Fruit fly (Drosophila melanogaster) whole organism, embryonic: ENCODE measurements around the gene AlkB.
A peak's percentile ranks its signal among the peaks of the same experiment; 100 is the strongest.

Experiments
- Ada2b ChIP-seq: fragments of 200-800 bp; sonication (Bioruptor generic); IDR thresholded peaks from 2 replicates; pipeline ENCODE4 v1.3.6; 2022; ENCODE audit warnings: missing biosample characterization, missing genetic modification characterization
- Bgb ChIP-seq: fragments of 200-800 bp; sonication (Bioruptor generic); IDR thresholded peaks from 2 replicates; pipeline ENCODE4 v1.3.6; 2022; ENCODE audit warnings: missing biosample characterization, missing genetic modification characterization; ENCODE audit not compliant: partially characterized antibody
- CG10462 ChIP-seq: fragments of 200-800 bp; sonication (Bioruptor generic); optimal IDR thresholded peaks from 2 replicates; lab custom pipeline; 2016; ENCODE audit warnings: missing biosample characterization, missing genetic modification characterization
- CG10565 ChIP-seq: fragments of 200-800 bp; sonication (Bioruptor generic); optimal IDR thresholded peaks from 3 replicates; lab custom pipeline; 2016; ENCODE audit warnings: missing biosample characterization, mild to moderate bottlenecking, missing genetic modification characterization
- CG11696 ChIP-seq: fragments of 200-800 bp; sonication (Bioruptor generic); IDR thresholded peaks from 2 replicates; pipeline ENCODE4 v1.3.6; 2022; ENCODE audit warnings: missing biosample characterization, missing genetic modification characterization
- CG12659 ChIP-seq: fragments of 200-800 bp; sonication (Bioruptor generic); optimal IDR thresholded peaks from 3 replicates; lab custom pipeline; 2017; ENCODE audit warnings: mild to moderate bottlenecking, missing biosample characterization, missing genetic modification reagents, missing genetic modification characterization
- CG13775 ChIP-seq: fragments of 200-800 bp; sonication (Bioruptor generic); optimal IDR thresholded peaks from 3 replicates; lab custom pipeline; 2017; ENCODE audit warnings: missing biosample characterization, mild to moderate bottlenecking, missing genetic modification characterization
- CG14050 ChIP-seq: fragments of 200-800 bp; sonication (Bioruptor generic); IDR thresholded peaks from 3 replicates; pipeline ENCODE4 v1.3.6; 2022; ENCODE audit warnings: missing biosample characterization, missing genetic modification characterization
- CG16815 ChIP-seq: fragments of 200-800 bp; sonication (Bioruptor generic); optimal IDR thresholded peaks from 3 replicates; lab custom pipeline; 2017; ENCODE audit warnings: missing biosample characterization, mild to moderate bottlenecking, missing genetic modification characterization
- CG17829 ChIP-seq: fragments of 200-800 bp; optimal IDR thresholded peaks from 2 replicates; lab custom pipeline; 2019; ENCODE audit warnings: missing biosample characterization, mild to moderate bottlenecking, missing genetic modification characterization, moderate library complexity
- CG31388 ChIP-seq: fragments of 200-800 bp; sonication (Bioruptor generic); optimal IDR thresholded peaks from 2 replicates; lab custom pipeline; 2016; ENCODE audit warnings: missing biosample characterization, missing genetic modification characterization
- CG31441 ChIP-seq: fragments of 200-800 bp; sonication (Bioruptor generic); IDR thresholded peaks from 2 replicates; pipeline ENCODE4 v1.3.6; 2022; ENCODE audit warnings: missing biosample characterization, missing genetic modification characterization
- CG32767 ChIP-seq: fragments of 200-800 bp; sonication (Bioruptor generic); IDR thresholded peaks from 2 replicates; pipeline ENCODE4 v1.3.6; 2022; ENCODE audit warnings: missing biosample characterization, missing genetic modification characterization
- CG33557 ChIP-seq: fragments of 200-800 bp; sonication (Bioruptor generic); optimal IDR thresholded peaks from 2 replicates; lab custom pipeline; 2019; ENCODE audit warnings: missing biosample characterization, mild to moderate bottlenecking, missing genetic modification characterization, moderate library complexity
- CG5180 ChIP-seq: fragments of 200-800 bp; sonication (Bioruptor generic); optimal IDR thresholded peaks from 3 replicates; lab custom pipeline; 2017; ENCODE audit warnings: missing biosample characterization, missing genetic modification characterization, mild to moderate bottlenecking, moderate library complexity, missing genetic modification reagents
- CG7271 ChIP-seq: fragments of 200-800 bp; sonication (Bioruptor generic); optimal IDR thresholded peaks from 2 replicates; lab custom pipeline; 2018; ENCODE audit warnings: missing biosample characterization, mild to moderate bottlenecking, missing genetic modification characterization, moderate library complexity
- CG8359 ChIP-seq: fragments of 200-800 bp; sonication (Bioruptor generic); optimal IDR thresholded peaks from 2 replicates; lab custom pipeline; 2017; ENCODE audit warnings: missing biosample characterization, mild to moderate bottlenecking, missing genetic modification characterization, borderline replicate concordance
- CG9727 ChIP-seq: fragments of 200-800 bp; sonication (Bioruptor generic); optimal IDR thresholded peaks from 3 replicates; lab custom pipeline; 2017; ENCODE audit warnings: missing biosample characterization, mild to moderate bottlenecking, missing genetic modification characterization
- CG9797 ChIP-seq: fragments of 200-800 bp; sonication (Bioruptor generic); optimal IDR thresholded peaks from 3 replicates; lab custom pipeline; 2018; ENCODE audit warnings: missing biosample characterization, mild to moderate bottlenecking, missing genetic modification characterization
- CG9876 ChIP-seq: fragments of 200-800 bp; sonication (Bioruptor generic); optimal IDR thresholded peaks from 2 replicates; lab custom pipeline; 2016; ENCODE audit warnings: missing biosample characterization, missing genetic modification characterization
- CHES-1-like ChIP-seq: fragments of 200-800 bp; sonication (Bioruptor generic); optimal IDR thresholded peaks from 2 replicates; lab custom pipeline; 2016; ENCODE audit warnings: missing biosample characterization, missing genetic modification characterization
- Chrac-16 ChIP-seq: fragments of 200-800 bp; sonication (Bioruptor generic); optimal IDR thresholded peaks from 3 replicates; lab custom pipeline; 2016; ENCODE audit warnings: missing biosample characterization, missing genetic modification characterization
- CoRest ChIP-seq: fragments of 200-800 bp; sonication (Bioruptor generic); optimal IDR thresholded peaks from 3 replicates; lab custom pipeline; 2018; ENCODE audit warnings: missing biosample characterization, mild to moderate bottlenecking, missing genetic modification characterization, moderate library complexity
- Doc2 ChIP-seq: fragments of 200-800 bp; sonication (Bioruptor generic); IDR thresholded peaks from 2 replicates; pipeline ENCODE4 v1.3.6; 2022; ENCODE audit warnings: missing biosample characterization, missing genetic modification characterization
- Kr ChIP-seq: fragments of 200-800 bp; sonication (Bioruptor generic); optimal IDR thresholded peaks from 2 replicates; lab custom pipeline; 2017; ENCODE audit warnings: missing biosample characterization, mild to moderate bottlenecking, missing genetic modification characterization
- MBD-R2 ChIP-seq: fragments of 200-800 bp; sonication (Bioruptor generic); IDR thresholded peaks from 2 replicates; pipeline ENCODE4 v1.3.6; 2022; ENCODE audit warnings: missing biosample characterization, missing genetic modification characterization
- Myb ChIP-seq: fragments of 200-800 bp; sonication (Bioruptor generic); optimal IDR thresholded peaks from 2 replicates; lab custom pipeline; 2016; ENCODE audit warnings: missing biosample characterization, missing genetic modification characterization
- NC2β ChIP-seq: fragments of 200-800 bp; sonication (Bioruptor generic); optimal IDR thresholded peaks from 2 replicates; lab custom pipeline; 2016; ENCODE audit warnings: missing biosample characterization, missing genetic modification characterization
- Trl ChIP-seq, 3 experiments: fragments of >200 bp in 2 of 3; fragments of 200-800 bp in 1 of 3; sonication (Bioruptor generic) in 1 of 3; optimal IDR thresholded peaks; 2 replicates in 1 of 3; 3 replicates in 2 of 3; lab custom pipeline; 2016 to 2017; ENCODE audit warnings: missing biosample characterization in 1 of 3, missing genetic modification characterization in 1 of 3
- ac ChIP-seq: fragments of 200-800 bp; sonication (Bioruptor generic); optimal IDR thresholded peaks from 3 replicates; lab custom pipeline; 2017; ENCODE audit warnings: missing biosample characterization, mild to moderate bottlenecking, missing genetic modification characterization
- amos ChIP-seq: fragments of 200-800 bp; sonication (Bioruptor generic); IDR thresholded peaks from 2 replicates; pipeline ENCODE4 v1.3.6; 2022; ENCODE audit warnings: missing biosample characterization, missing genetic modification characterization; ENCODE audit not compliant: partially characterized antibody
- chif ChIP-seq, 2 experiments: fragments of 200-800 bp; sonication (Bioruptor generic); optimal IDR thresholded peaks; 3 replicates each; lab custom pipeline; 2016; ENCODE audit warnings: missing biosample characterization in 2 of 2, missing genetic modification characterization in 2 of 2
- chn ChIP-seq: fragments of 200-800 bp; sonication (Bioruptor generic); optimal IDR thresholded peaks from 2 replicates; lab custom pipeline; 2016; ENCODE audit warnings: missing biosample characterization, missing genetic modification characterization
- crc ChIP-seq: fragments of 200-800 bp; sonication (Bioruptor generic); optimal IDR thresholded peaks from 2 replicates; lab custom pipeline; 2016; ENCODE audit warnings: missing biosample characterization, missing genetic modification characterization
- dan ChIP-seq: fragments of 200-800 bp; sonication (Bioruptor generic); IDR thresholded peaks from 2 replicates; pipeline ENCODE4 v1.3.6; 2022; ENCODE audit warnings: missing biosample characterization, missing genetic modification characterization
- esg ChIP-seq: fragments of 200-800 bp; sonication (Bioruptor generic); conservative IDR thresholded peaks from 2 replicates; pipeline ENCODE4 v1.3.6; 2022; ENCODE audit warnings: missing biosample characterization, missing genetic modification characterization
- eve ChIP-seq, 2 experiments: fragments of >200 bp; optimal IDR thresholded peaks; 2 replicates each; lab custom pipeline; 2017; ENCODE audit warnings: missing biosample characterization in 2 of 2, missing genetic modification characterization in 2 of 2
- ftz-f1 ChIP-seq: fragments of 200-800 bp; sonication (Bioruptor generic); optimal IDR thresholded peaks from 2 replicates; lab custom pipeline; 2016; ENCODE audit warnings: missing biosample characterization, missing genetic modification characterization
- gro ChIP-seq: fragments of 200-800 bp; sonication (Bioruptor generic); optimal IDR thresholded peaks from 2 replicates; lab custom pipeline; 2016; ENCODE audit warnings: missing biosample characterization, missing genetic modification characterization
- inv ChIP-seq: fragments of 200-800 bp; sonication (Bioruptor generic); IDR thresholded peaks from 2 replicates; pipeline ENCODE4 v1.3.6; 2022; ENCODE audit warnings: missing biosample characterization, missing genetic modification characterization; ENCODE audit not compliant: partially characterized antibody
- kni ChIP-seq: fragments of 200-800 bp; sonication (Bioruptor generic); optimal IDR thresholded peaks from 3 replicates; lab custom pipeline; 2017; ENCODE audit warnings: mild to moderate bottlenecking, missing biosample characterization, missing genetic modification reagents, missing genetic modification characterization
- lmd ChIP-seq: fragments of 200-800 bp; sonication (Bioruptor generic); IDR thresholded peaks from 2 replicates; pipeline ENCODE4 v1.3.6; 2022; ENCODE audit warnings: missing biosample characterization, missing genetic modification characterization
- nerfin-1 ChIP-seq: fragments of 200-800 bp; sonication (Bioruptor generic); optimal IDR thresholded peaks from 3 replicates; lab custom pipeline; 2019; ENCODE audit warnings: missing biosample characterization, mild to moderate bottlenecking, missing genetic modification characterization, moderate library complexity
- org-1 ChIP-seq: fragments of 200-800 bp; sonication (Bioruptor generic); optimal IDR thresholded peaks from 2 replicates; lab custom pipeline; 2017; ENCODE audit warnings: missing biosample characterization, missing genetic modification characterization
- row ChIP-seq: fragments of 200-800 bp; sonication (Bioruptor generic); IDR thresholded peaks from 3 replicates; pipeline ENCODE4 v1.3.6; 2022; ENCODE audit warnings: missing biosample characterization, missing genetic modification characterization
- sd ChIP-seq: fragments of 200-800 bp; sonication (Bioruptor generic); optimal IDR thresholded peaks from 3 replicates; lab custom pipeline; 2018; ENCODE audit warnings: missing biosample characterization, mild to moderate bottlenecking, missing genetic modification characterization, moderate library complexity
- sna ChIP-seq: fragments of 200-800 bp; sonication (Bioruptor generic); IDR thresholded peaks from 2 replicates; pipeline ENCODE4 v1.3.6; 2022; ENCODE audit warnings: missing biosample characterization, missing genetic modification characterization; ENCODE audit not compliant: partially characterized antibody
- ssp ChIP-seq: fragments of 200-800 bp; sonication (Bioruptor generic); IDR thresholded peaks from 2 replicates; pipeline ENCODE4 v1.3.6; 2022; ENCODE audit warnings: missing biosample characterization, missing genetic modification characterization
- tgo ChIP-seq: fragments of 200-800 bp; sonication (Bioruptor generic); IDR thresholded peaks from 3 replicates; pipeline ENCODE4 v1.3.6; 2022; ENCODE audit warnings: missing biosample characterization, missing genetic modification characterization
- trem ChIP-seq: fragments of 200-800 bp; optimal IDR thresholded peaks from 3 replicates; lab custom pipeline; 2019; ENCODE audit warnings: missing biosample characterization, mild to moderate bottlenecking, missing genetic modification characterization, moderate library complexity
- zfh1 ChIP-seq: fragments of 200-800 bp; sonication (Bioruptor generic); IDR thresholded peaks from 3 replicates; pipeline ENCODE4 v1.3.6; 2022; ENCODE audit warnings: missing biosample characterization, missing genetic modification characterization

The AlkB gene

dm6 chrX:15844139-15844538, 15.1 kb downstream of the AlkB start, which contains the start of the genes ArgRS and CG8578 (continued):
- TF ChIP-seq ac (GFP tag; lab: Kevin White, UChicago) (no peak), CG10565 (GFP tag; lab: Kevin White, UChicago) (no peak), chn (GFP tag; lab: Kevin White, UChicago) (peak; percentile 56), row (GFP tag; lab: Robert Waterston, UW) (peak; percentile 89), CG5180 (GFP tag; lab: Kevin White, UChicago) (no peak), tgo (peak; percentile 75; the same call in 2 of the 3 replicates), CG32767 (GFP tag; lab: Robert Waterston, UW) (no peak), kni (GFP tag; lab: Kevin White, UChicago) (no peak), CG13775 (GFP tag; lab: Kevin White, UChicago) (peak; percentile 10), CG14050 (no peak), ssp (GFP tag; lab: Robert Waterston, UW) (peak; percentile 95), inv (peak; percentile 85), CHES-1-like (GFP tag; lab: Kevin White, UChicago) (peak; percentile 52), zfh1 (peak; percentile 57; the same call in 1 of the 3 replicates), Trl (optimal IDR thresholded peaks at IDR 0.05; lab: Kevin White, UChicago) (no peak), Trl (GFP tag; optimal IDR thresholded peaks at IDR 0.05; lab: Kevin White, UChicago) (peak; percentile 82), amos (peak; percentile 72; the same call in 1 of the 2 replicates), gro (GFP tag; lab: Kevin White, UChicago) (peak; percentile 84), CG16815 (GFP tag; lab: Kevin White, UChicago) (no peak), CG33557 (GFP tag; lab: Kevin White, UChicago) (peak; percentile 30), Myb (peak; percentile 42), CG31388 (GFP tag; lab: Kevin White, UChicago) (no peak), ftz-f1 (GFP tag; lab: Kevin White, UChicago) (no peak), CG10462 (no peak), Ada2b (GFP tag; lab: Robert Waterston, UW) (no peak), org-1 (GFP tag; lab: Kevin White, UChicago) (no peak), CG8359 (GFP tag; lab: Kevin White, UChicago) (no peak), esg (GFP tag; lab: Robert Waterston, UW) (no peak), sna (GFP tag; lab: Robert Waterston, UW) (peak; percentile 77), dan (GFP tag; lab: Robert Waterston, UW) (no peak), Chrac-16 (GFP tag; lab: Kevin White, UChicago) (peak; percentile 27), CoRest (tag; lab: Kevin White, UChicago) (peak; percentile 54), CG9797 (peak; percentile 16), CG11696 (GFP tag; lab: Robert Waterston, UW) (no peak), eve (GFP tag; optimal IDR thresholded peaks at IDR 0.05; lab: Kevin White, UChicago) (no peak), Doc2 (no peak), NC2β (GFP tag; lab: Kevin White, UChicago) (peak; percentile 30), Bgb (peak; percentile 71), trem (tag; lab: Kevin White, UChicago) (peak; percentile 40), CG7271 (no peak), CG12659 (GFP tag; lab: Kevin White, UChicago) (peak; percentile 70), nerfin-1 (tag; lab: Kevin White, UChicago) (peak; percentile 23), chif (GFP tag; optimal IDR thresholded peaks at IDR 0.05; lab: Kevin White, UChicago) (peak in 1 of 2 experiments; percentile 26), MBD-R2 (peak; percentile 75), crc (peak; percentile 69), CG9727 (GFP tag; lab: Kevin White, UChicago) (peak; percentile 71), Kr (GFP tag; lab: Kevin White, UChicago) (no peak), CG9876 (peak; percentile 3), CG17829 (tag; lab: Kevin White, UChicago) (peak; percentile 74), lmd (GFP tag; lab: Robert Waterston, UW) (peak; percentile 70), CG31441 (GFP tag; lab: Robert Waterston, UW) (peak; percentile 80), sd (tag; lab: Kevin White, UChicago) (no peak)
